Fruit fly (Drosophila melanogaster): Measurements from ENCODE around the gene red.

dm6 chr3R:14262087-14262486, 26.8 kb upstream of the red start, which contains the start of the genes CG14839 and CG14841:
- TF ChIP-seq CG8478 (optimal IDR thresholded peaks at IDR 0.05) (no peak), CTCF (optimal IDR thresholded peaks at IDR 0.05) (no peak)

Measured in S2 (cell line).